Worm (Caenorhabditis elegans) whole organism, young adult: ENCODE measurements around the gene Y55F3BR.2.

Experiments
- C06A6.2 ChIP-seq: fragments of 200-800 bp; sonication (Bioruptor generic); conservative IDR thresholded peaks from 2 replicates; pipeline ENCODE4 v1.3.6; 2022; ENCODE audit warnings: missing genetic modification characterization, missing compliant biosample characterization
- C17E4.6 ChIP-seq: fragments of 200-800 bp; sonication (Bioruptor generic); IDR thresholded peaks from 2 replicates; pipeline ENCODE4 v1.3.6; 2022; ENCODE audit warnings: missing genetic modification reagents, missing genetic modification characterization, missing compliant biosample characterization
- D2030.7 ChIP-seq: fragments of 200-800 bp; sonication (Bioruptor generic); IDR thresholded peaks from 2 replicates; pipeline ENCODE4 v1.3.6; 2022; ENCODE audit warnings: missing genetic modification reagents, missing genetic modification characterization, missing compliant biosample characterization
- F10E7.11 ChIP-seq: sonication (generic microtip); optimal IDR thresholded peaks from 2 replicates; lab custom pipeline; 2017; ENCODE audit warnings: mild to moderate bottlenecking, missing genetic modification characterization, moderate library complexity, missing compliant biosample characterization
- F39B2.1 ChIP-seq: fragments of 200-800 bp; sonication (Bioruptor generic); IDR thresholded peaks from 2 replicates; pipeline ENCODE4 v1.3.6; 2022; ENCODE audit warnings: missing genetic modification reagents, missing genetic modification characterization, missing compliant biosample characterization
- F49E8.2 ChIP-seq: sonication (generic microtip); optimal IDR thresholded peaks from 3 replicates; lab custom pipeline; 2017; ENCODE audit warnings: missing genetic modification characterization, mild to moderate bottlenecking, missing compliant biosample characterization, antibody characterized with exemption, moderate library complexity; ENCODE audit not compliant: insufficient read depth
- K12H6.12 ChIP-seq: fragments of 200-800 bp; sonication (Bioruptor generic); optimal IDR thresholded peaks from 2 replicates; lab custom pipeline; 2018; ENCODE audit warnings: mild to moderate bottlenecking, missing genetic modification characterization, missing compliant biosample characterization
- T07F8.4 ChIP-seq: sonication (generic microtip); optimal IDR thresholded peaks from 2 replicates; lab custom pipeline; 2016; ENCODE audit warnings: mild to moderate bottlenecking, missing genetic modification characterization, moderate library complexity, missing compliant biosample characterization
- Y53F4B.3 ChIP-seq: fragments of 200-800 bp; sonication (Bioruptor generic); IDR thresholded peaks from 2 replicates; pipeline ENCODE4 v1.3.6; 2022; ENCODE audit warnings: missing genetic modification reagents, missing genetic modification characterization, missing compliant biosample characterization
- Y53G8AR.9 ChIP-seq: fragments of 200-800 bp; sonication (Bioruptor generic); conservative IDR thresholded peaks from 2 replicates; pipeline ENCODE4 v1.3.6; 2022; ENCODE audit warnings: missing genetic modification reagents, missing genetic modification characterization, missing compliant biosample characterization
- Y67H2A.10 ChIP-seq: fragments of 200-800 bp; sonication (Bioruptor generic); conservative IDR thresholded peaks from 2 replicates; pipeline ENCODE4 v1.3.6; 2022; ENCODE audit warnings: missing genetic modification reagents, missing genetic modification characterization, missing compliant biosample characterization
- ZK185.1 ChIP-seq: sonication (generic microtip); optimal IDR thresholded peaks from 2 replicates; lab custom pipeline; 2016; ENCODE audit warnings: mild to moderate bottlenecking, missing genetic modification characterization, missing compliant biosample characterization; ENCODE audit not compliant: poor library complexity, severe bottlenecking
- akir-1 ChIP-seq: fragments of 200-800 bp; sonication (Bioruptor generic); optimal IDR thresholded peaks from 2 replicates; lab custom pipeline; 2018; ENCODE audit warnings: mild to moderate bottlenecking, missing genetic modification characterization, moderate library complexity, missing compliant biosample characterization
- ama-1 ChIP-seq, 3 experiments: fragments of 150-350 bp in 1 of 3; sonication (generic microtip) in 2 of 3; optimal IDR thresholded peaks; 2 replicates each; lab custom pipeline; 2014 to 2018; ENCODE audit warnings: missing biosample characterization in 2 of 3, missing genetic modification characterization in 2 of 3, missing genetic modification reagents in 2 of 3
- aptf-2 ChIP-seq: fragments of 200-800 bp; sonication (Bioruptor generic); conservative IDR thresholded peaks from 2 replicates; pipeline ENCODE4 v1.3.6; 2022; ENCODE audit warnings: missing genetic modification reagents, missing genetic modification characterization, missing compliant biosample characterization
- aptf-3 ChIP-seq: fragments of 200-800 bp; sonication (Bioruptor generic); IDR thresholded peaks from 2 replicates; pipeline ENCODE4 v1.3.6; 2022; ENCODE audit warnings: missing genetic modification characterization, missing compliant biosample characterization
- atf-7 ChIP-seq: sonication (generic microtip); optimal IDR thresholded peaks from 2 replicates; lab custom pipeline; 2017; ENCODE audit warnings: mild to moderate bottlenecking, missing genetic modification characterization, missing compliant biosample characterization
- athp-1 ChIP-seq: sonication (generic microtip); optimal IDR thresholded peaks from 2 replicates; lab custom pipeline; 2017; ENCODE audit warnings: mild to moderate bottlenecking, missing genetic modification characterization, missing compliant biosample characterization
- attf-3 ChIP-seq: fragments of 200-800 bp; sonication (Bioruptor generic); conservative IDR thresholded peaks from 2 replicates; pipeline ENCODE4 v1.3.6; 2022; ENCODE audit warnings: missing genetic modification reagents, missing genetic modification characterization, missing compliant biosample characterization
- attf-6 ChIP-seq: fragments of 200-800 bp; sonication (Bioruptor generic); IDR thresholded peaks from 2 replicates; pipeline ENCODE4 v1.3.6; 2022; ENCODE audit warnings: missing genetic modification reagents, missing genetic modification characterization, missing compliant biosample characterization
- cebp-1 ChIP-seq, 2 experiments: fragments of 200-800 bp in 1 of 2; sonication (Bioruptor generic) in 1 of 2; sonication (generic microtip) in 1 of 2; IDR thresholded peaks in 1 of 2; optimal IDR thresholded peaks in 1 of 2; 2 replicates each; pipeline versions ENCODE4 v1.3.6 to Lab custom; 2017 to 2022; ENCODE audit warnings: missing compliant biosample characterization in 2 of 2, missing genetic modification characterization in 2 of 2, mild to moderate bottlenecking in 1 of 2, missing genetic modification reagents in 1 of 2, moderate library complexity in 1 of 2
- ceh-27 ChIP-seq: fragments of 200-800 bp; sonication (Bioruptor generic); optimal IDR thresholded peaks from 2 replicates; lab custom pipeline; 2018; ENCODE audit warnings: mild to moderate bottlenecking, missing genetic modification characterization, moderate library complexity, missing compliant biosample characterization
- ceh-58 ChIP-seq: fragments of 200-800 bp; sonication (Bioruptor generic); IDR thresholded peaks from 2 replicates; pipeline ENCODE4 v1.3.6; 2022; ENCODE audit warnings: missing genetic modification characterization, missing compliant biosample characterization
- dpff-1 ChIP-seq: sonication (generic microtip); optimal IDR thresholded peaks from 2 replicates; lab custom pipeline; 2017; ENCODE audit warnings: mild to moderate bottlenecking, missing genetic modification characterization, missing compliant biosample characterization
- dpl-1 ChIP-seq: fragments of 150-350 bp; optimal IDR thresholded peaks from 2 replicates; lab custom pipeline; 2014; ENCODE audit warnings: missing biosample characterization, missing genetic modification reagents, missing genetic modification characterization
- him-1 ChIP-seq: sonication (generic microtip); optimal IDR thresholded peaks from 2 replicates; lab custom pipeline; 2016; ENCODE audit warnings: missing genotype, missing genetic modification reagents, missing genetic modification characterization, missing compliant biosample characterization
- hmg-1.2 ChIP-seq: fragments of 200-800 bp; sonication (Bioruptor generic); IDR thresholded peaks from 2 replicates; pipeline ENCODE4 v1.3.6; 2022; ENCODE audit warnings: missing genetic modification reagents, missing genetic modification characterization, missing compliant biosample characterization
- hsf-1 ChIP-seq: fragments of 200-800 bp; sonication (Bioruptor generic); IDR thresholded peaks from 2 replicates; pipeline ENCODE4 v1.3.6; 2022; ENCODE audit warnings: missing genetic modification reagents, missing genetic modification characterization, missing compliant biosample characterization
- let-526 ChIP-seq: fragments of 200-800 bp; sonication (Bioruptor generic); IDR thresholded peaks from 2 replicates; pipeline ENCODE4 v1.3.6; 2022; ENCODE audit warnings: missing genetic modification reagents, missing genetic modification characterization, missing compliant biosample characterization
- let-607 ChIP-seq, 2 experiments: fragments of 200-800 bp in 1 of 2; sonication (Bioruptor generic) in 1 of 2; sonication (generic microtip) in 1 of 2; optimal IDR thresholded peaks; 2 replicates each; lab custom pipeline; 2016 to 2018; ENCODE audit warnings: mild to moderate bottlenecking in 2 of 2, missing compliant biosample characterization in 2 of 2, missing genetic modification characterization in 2 of 2, moderate library complexity in 2 of 2, missing genotype in 1 of 2
- lin-26 ChIP-seq: fragments of 200-800 bp; sonication (Bioruptor generic); IDR thresholded peaks from 2 replicates; pipeline ENCODE4 v1.3.6; 2022; ENCODE audit warnings: missing genetic modification reagents, missing genetic modification characterization, missing compliant biosample characterization
- lin-35 ChIP-seq, 3 experiments: fragments of 150-350 bp in 2 of 3; sonication (generic microtip) in 1 of 3; optimal IDR thresholded peaks; 2 replicates each; lab custom pipeline; 2014 to 2018; ENCODE audit warnings: missing biosample characterization in 3 of 3, missing genetic modification characterization in 3 of 3, missing genetic modification reagents in 3 of 3
- lsl-1 ChIP-seq: fragments of 200-800 bp; sonication (Bioruptor generic); optimal IDR thresholded peaks from 2 replicates; lab custom pipeline; 2018; ENCODE audit warnings: mild to moderate bottlenecking, missing genetic modification characterization, moderate library complexity, missing compliant biosample characterization
- madf-10 ChIP-seq: sonication (generic microtip); optimal IDR thresholded peaks from 2 replicates; lab custom pipeline; 2016; ENCODE audit warnings: mild to moderate bottlenecking, missing genetic modification characterization, missing compliant biosample characterization
- mel-28 ChIP-seq: sonication (generic microtip); optimal IDR thresholded peaks from 2 replicates; lab custom pipeline; 2016; ENCODE audit warnings: borderline replicate concordance, mild to moderate bottlenecking, missing genetic modification characterization, missing compliant biosample characterization
- mxl-1 ChIP-seq: sonication (generic microtip); optimal IDR thresholded peaks from 2 replicates; lab custom pipeline; 2016; ENCODE audit warnings: missing genetic modification characterization, missing compliant biosample characterization
- nhr-90 ChIP-seq: sonication (generic microtip); optimal IDR thresholded peaks from 2 replicates; lab custom pipeline; 2016; ENCODE audit warnings: missing genotype, mild to moderate bottlenecking, missing genetic modification characterization, missing compliant biosample characterization
- rec-8 ChIP-seq, 2 experiments: sonication (generic microtip); optimal IDR thresholded peaks; 2 replicates each; lab custom pipeline; 2016; ENCODE audit warnings: mild to moderate bottlenecking in 2 of 2, missing genetic modification characterization in 2 of 2, missing genetic modification reagents in 2 of 2, missing genotype in 2 of 2, missing biosample characterization in 1 of 2, missing compliant biosample characterization in 1 of 2, moderate library complexity in 1 of 2
- snpc-1.1 ChIP-seq: sonication (generic microtip); optimal IDR thresholded peaks from 2 replicates; lab custom pipeline; 2017; ENCODE audit warnings: missing genetic modification characterization, mild to moderate bottlenecking, missing compliant biosample characterization, antibody characterized with exemption, moderate library complexity, missing genotype, missing genetic modification reagents; ENCODE audit not compliant: insufficient read depth
- snpc-4 ChIP-seq, 5 experiments: fragments of 150-350 bp in 1 of 5; sonication (generic microtip) in 4 of 5; optimal IDR thresholded peaks; 2 replicates each; lab custom pipeline; 2014 to 2018; ENCODE audit warnings: missing genetic modification characterization in 5 of 5, missing biosample characterization in 3 of 5, antibody characterized with exemption in 2 of 5, mild to moderate bottlenecking in 2 of 5, missing compliant biosample characterization in 2 of 5, missing genotype in 2 of 5, moderate library complexity in 2 of 5, missing genetic modification reagents in 1 of 5
- unc-130 ChIP-seq: sonication (generic microtip); optimal IDR thresholded peaks from 2 replicates; lab custom pipeline; 2016; ENCODE audit warnings: missing genetic modification reagents, missing genetic modification characterization, missing compliant biosample characterization
- unc-62 ChIP-seq: fragments of 150-350 bp; optimal IDR thresholded peaks from 2 replicates; lab custom pipeline; 2014; ENCODE audit warnings: missing biosample characterization, missing genetic modification reagents, missing genetic modification characterization
- xnd-1 ChIP-seq: sonication (generic microtip); optimal IDR thresholded peaks from 2 replicates; lab custom pipeline; 2016; ENCODE audit warnings: missing genotype, missing genetic modification reagents, missing genetic modification characterization, missing compliant biosample characterization
- ztf-18 ChIP-seq: sonication (generic microtip); optimal IDR thresholded peaks from 2 replicates; lab custom pipeline; 2016; ENCODE audit warnings: missing genotype, mild to moderate bottlenecking, missing genetic modification characterization, missing compliant biosample characterization
- ztf-3 ChIP-seq: fragments of 200-800 bp; sonication (Bioruptor generic); optimal IDR thresholded peaks from 2 replicates; lab custom pipeline; 2018; ENCODE audit warnings: mild to moderate bottlenecking, missing genetic modification characterization, missing compliant biosample characterization

Y55F3BR.2 gene

DNA sequence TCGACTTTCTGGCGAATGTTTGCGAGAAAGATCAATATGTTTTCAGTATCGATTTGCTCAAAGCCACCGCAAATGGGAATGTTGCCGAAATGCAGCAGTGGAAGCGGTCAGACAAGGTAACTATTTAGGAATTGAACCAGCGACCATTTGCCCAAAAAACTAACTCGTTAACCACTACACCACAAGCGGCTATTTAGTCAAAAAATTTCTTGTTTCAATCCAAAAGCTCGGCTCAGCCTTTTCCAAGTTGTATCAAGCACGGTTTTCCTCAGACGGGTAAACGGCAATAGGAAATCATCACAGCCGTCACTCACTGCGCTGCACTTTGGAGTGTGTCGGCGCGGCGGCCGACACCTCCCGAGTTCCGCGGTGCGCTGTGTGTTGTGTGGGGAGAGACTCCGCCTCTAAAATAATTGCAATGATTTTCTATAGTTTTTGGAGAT is 8.1 kb downstream of the Y55F3BR.2 start (continued):
- TF ChIP-seq lsl-1 (GFP tag; lab: Kevin White, UChicago) (peak; percentile 85), T07F8.4 (tag; lab: Kevin White, UChicago) (peak; percentile 63), F39B2.1 (GFP tag; lab: Robert Waterston, UW) (0 out of 2 replicates have a peak, but pooled peaks have one; percentile 36), ceh-58 (GFP tag; lab: Robert Waterston, UW) (no peak), ama-1 (optimal IDR thresholded peaks at IDR 0.05; lab: Kevin White, UChicago) (peak; percentile 97), ama-1 (GFP tag; optimal IDR thresholded peaks at IDR 0.05; lab: Kevin White, UChicago) (peak; percentile 27 to 60), K12H6.12 (tag; lab: Kevin White, UChicago) (peak; percentile 18), ZK185.1 (no peak), lin-26 (GFP tag; lab: Robert Waterston, UW) (peak; percentile 91), let-526 (GFP tag; lab: Robert Waterston, UW) (0 out of 2 replicates have a peak, but pooled peaks have one; percentile 23), let-607 (tag; optimal IDR thresholded peaks at IDR 0.05; lab: Kevin White, UChicago) (peak; percentile 28 to 54), snpc-1.1 (peak; percentile 99), atf-7 (tag; lab: Kevin White, UChicago) (peak; percentile 56), madf-10 (peak; percentile 58), xnd-1 (tag; lab: Kevin White, UChicago) (peak; percentile 18), Y53G8AR.9 (GFP tag; lab: Robert Waterston, UW) (peak; percentile 56), aptf-2 (no peak), F10E7.11 (tag; lab: Kevin White, UChicago) (no peak), aptf-3 (no peak), rec-8 (tag; optimal IDR thresholded peaks at IDR 0.05; lab: Kevin White, UChicago) (peak; percentile 19 to 84), lin-35 (GFP tag; optimal IDR thresholded peaks at IDR 0.05; lab: Kevin White, UChicago) (peak in 1 of 3 experiments; percentile 62), mxl-1 (tag; lab: Kevin White, UChicago) (peak; percentile 84), snpc-4 (GFP tag; optimal IDR thresholded peaks at IDR 0.05; lab: Kevin White, UChicago) (peak; percentile 99), snpc-4 (tag; optimal IDR thresholded peaks at IDR 0.05; lab: Kevin White, UChicago) (peak; percentile 99 to 100 (median 100)), ztf-18 (tag; lab: Kevin White, UChicago) (peak; percentile 62), him-1 (tag; lab: Kevin White, UChicago) (peak; percentile 97), F49E8.2 (tag; lab: Kevin White, UChicago) (peak; percentile 97), C17E4.6 (GFP tag; lab: Robert Waterston, UW) (peak; percentile 93), nhr-90 (peak; percentile 77), mel-28 (no peak), hsf-1 (peak; percentile 73; the same call in 1 of the 2 replicates), D2030.7 (GFP tag; lab: Robert Waterston, UW) (peak; percentile 100), dpff-1 (no peak), Y53F4B.3 (peak; percentile 46), unc-62 (GFP tag; lab: Kevin White, UChicago) (peak; percentile 12), unc-130 (GFP tag; lab: Kevin White, UChicago) (peak; percentile 63), ceh-27 (GFP tag; lab: Kevin White, UChicago) (peak; percentile 66), C06A6.2 (GFP tag; lab: Robert Waterston, UW) (0 out of 2 replicates have a peak, but pooled peaks have one; percentile 20), akir-1 (GFP tag; lab: Kevin White, UChicago) (no peak), athp-1 (peak; percentile 70), Y67H2A.10 (GFP tag; lab: Robert Waterston, UW) (no peak), ztf-3 (GFP tag; lab: Kevin White, UChicago) (peak; percentile 58), cebp-1 (GFP tag; IDR thresholded peaks at IDR 0.05; lab: Robert Waterston, UW) (peak; percentile 40), cebp-1 (tag; optimal IDR thresholded peaks at IDR 0.05; lab: Kevin White, UChicago) (peak; percentile 48), attf-6 (GFP tag; lab: Robert Waterston, UW) (peak; percentile 93), attf-3 (GFP tag; lab: Robert Waterston, UW) (peak; percentile 76), dpl-1 (GFP tag; lab: Kevin White, UChicago) (peak; percentile 16), hmg-1.2 (peak; percentile 98)
